Worm (Caenorhabditis elegans) whole organism, late embryonic: ENCODE data around the gene Y79H2A.3.

Experiments used
- F13H6.1 ChIP-seq: sonication (generic microtip); optimal IDR thresholded peaks from 2 replicates; lab custom pipeline; 2016; ENCODE audit warnings: missing genetic modification characterization, missing compliant biosample characterization
- K02D7.2 ChIP-seq: sonication (generic microtip); optimal IDR thresholded peaks from 2 replicates; lab custom pipeline; 2017; ENCODE audit warnings: mild to moderate bottlenecking, missing genetic modification characterization, missing compliant biosample characterization
- T23F11.4 ChIP-seq: fragments of 200-800 bp; sonication (Bioruptor generic); optimal IDR thresholded peaks from 2 replicates; lab custom pipeline; 2018; ENCODE audit warnings: mild to moderate bottlenecking, missing genetic modification characterization, missing compliant biosample characterization
- Y22D7AL.16 ChIP-seq: sonication (generic microtip); optimal IDR thresholded peaks from 2 replicates; lab custom pipeline; 2016; ENCODE audit warnings: missing genetic modification characterization, missing compliant biosample characterization
- ahr-1 ChIP-seq: sonication (generic microtip); optimal IDR thresholded peaks from 2 replicates; lab custom pipeline; 2016; ENCODE audit warnings: missing genetic modification characterization, missing compliant biosample characterization
- ceh-24 ChIP-seq: sonication (generic microtip); optimal IDR thresholded peaks from 2 replicates; lab custom pipeline; 2016; ENCODE audit warnings: mild to moderate bottlenecking, missing genetic modification characterization, missing compliant biosample characterization
- ceh-30 ChIP-seq: fragments of 150-350 bp; optimal IDR thresholded peaks from 2 replicates; lab custom pipeline; 2014; ENCODE audit warnings: missing biosample characterization, missing genetic modification characterization
- ceh-31 ChIP-seq: sonication (generic microtip); optimal IDR thresholded peaks from 2 replicates; lab custom pipeline; 2016; ENCODE audit warnings: missing genetic modification characterization, missing compliant biosample characterization
- ceh-34 ChIP-seq: sonication (generic microtip); optimal IDR thresholded peaks from 2 replicates; lab custom pipeline; 2016; ENCODE audit warnings: mild to moderate bottlenecking, missing genetic modification characterization, missing compliant biosample characterization
- che-1 ChIP-seq: sonication (generic microtip); optimal IDR thresholded peaks from 2 replicates; lab custom pipeline; 2016; ENCODE audit warnings: mild to moderate bottlenecking, missing genetic modification characterization, missing compliant biosample characterization
- dve-1 ChIP-seq: sonication (generic microtip); optimal IDR thresholded peaks from 2 replicates; lab custom pipeline; 2017; ENCODE audit warnings: antibody characterized with exemption, mild to moderate bottlenecking, missing genetic modification characterization, missing compliant biosample characterization
- elt-2 ChIP-seq: sonication (generic microtip); optimal IDR thresholded peaks from 2 replicates; lab custom pipeline; 2016; ENCODE audit warnings: missing genetic modification reagents, missing genetic modification characterization, missing compliant biosample characterization
- elt-4 ChIP-seq: sonication (generic microtip); optimal IDR thresholded peaks from 2 replicates; lab custom pipeline; 2016; ENCODE audit warnings: missing genetic modification characterization, missing compliant biosample characterization
- eyg-1 ChIP-seq: sonication (generic microtip); optimal IDR thresholded peaks from 2 replicates; lab custom pipeline; 2016; ENCODE audit warnings: missing genotype, missing genetic modification characterization, missing compliant biosample characterization
- fkh-10 ChIP-seq: fragments of 150-350 bp; optimal IDR thresholded peaks from 2 replicates; lab custom pipeline; 2014; ENCODE audit warnings: missing biosample characterization, missing genetic modification reagents, missing genetic modification characterization
- gmeb-2 ChIP-seq: sonication (generic microtip); optimal IDR thresholded peaks from 2 replicates; lab custom pipeline; 2016; ENCODE audit warnings: missing genetic modification characterization, inconsistent platforms, missing compliant biosample characterization
- hlh-13 ChIP-seq: fragments of 200-800 bp; sonication (Bioruptor generic); optimal IDR thresholded peaks from 2 replicates; lab custom pipeline; 2018; ENCODE audit warnings: mild to moderate bottlenecking, missing genetic modification characterization, missing compliant biosample characterization
- hlh-15 ChIP-seq: sonication (generic microtip); optimal IDR thresholded peaks from 2 replicates; lab custom pipeline; 2016; ENCODE audit warnings: missing genetic modification characterization, missing compliant biosample characterization
- hlh-30 ChIP-seq: sonication (generic microtip); optimal IDR thresholded peaks from 2 replicates; lab custom pipeline; 2017; ENCODE audit warnings: antibody characterized with exemption, missing genetic modification characterization, missing compliant biosample characterization; ENCODE audit not compliant: insufficient read depth
- hlh-6 ChIP-seq: sonication (generic microtip); optimal IDR thresholded peaks from 2 replicates; lab custom pipeline; 2016; ENCODE audit warnings: missing genotype, missing genetic modification characterization, missing compliant biosample characterization
- hlh-8 ChIP-seq: sonication (generic microtip); optimal IDR thresholded peaks from 2 replicates; lab custom pipeline; 2016; ENCODE audit warnings: missing genotype, missing genetic modification characterization, missing compliant biosample characterization
- lim-6 ChIP-seq: sonication (generic microtip); optimal IDR thresholded peaks from 2 replicates; lab custom pipeline; 2016; ENCODE audit warnings: missing genetic modification characterization, missing compliant biosample characterization
- mec-3 ChIP-seq: sonication (generic microtip); optimal IDR thresholded peaks from 2 replicates; lab custom pipeline; 2016; ENCODE audit warnings: borderline replicate concordance, missing genetic modification characterization, missing compliant biosample characterization
- nfya-1 ChIP-seq: sonication (generic microtip); optimal IDR thresholded peaks from 2 replicates; lab custom pipeline; 2017; ENCODE audit warnings: missing genetic modification characterization, mild to moderate bottlenecking, missing compliant biosample characterization, antibody characterized with exemption, moderate library complexity
- npax-4 ChIP-seq: sonication (generic microtip); optimal IDR thresholded peaks from 2 replicates; lab custom pipeline; 2016; ENCODE audit warnings: missing genetic modification characterization, missing compliant biosample characterization
- pag-3 ChIP-seq: sonication (generic microtip); optimal IDR thresholded peaks from 2 replicates; lab custom pipeline; 2016; ENCODE audit warnings: missing compliant biosample characterization, missing genetic modification characterization, borderline replicate concordance
- pha-4 ChIP-seq: fragments of 150-350 bp; optimal IDR thresholded peaks from 2 replicates; lab custom pipeline; 2018; ENCODE audit warnings: missing biosample characterization, missing genetic modification reagents, missing genetic modification characterization
- sox-2 ChIP-seq: fragments of 200-800 bp; sonication (Bioruptor generic); IDR thresholded peaks from 2 replicates; pipeline ENCODE4 v1.3.6; 2022; ENCODE audit warnings: missing genetic modification reagents, missing genetic modification characterization, missing compliant biosample characterization
- sox-4 ChIP-seq: sonication (generic microtip); optimal IDR thresholded peaks from 2 replicates; lab custom pipeline; 2017; ENCODE audit warnings: mild to moderate bottlenecking, missing genetic modification characterization, inconsistent platforms, missing compliant biosample characterization
- tbx-2 ChIP-seq: sonication (generic microtip); optimal IDR thresholded peaks from 2 replicates; lab custom pipeline; 2016; ENCODE audit warnings: missing genetic modification characterization, missing compliant biosample characterization
- tbx-7 ChIP-seq: sonication (generic microtip); optimal IDR thresholded peaks from 2 replicates; lab custom pipeline; 2016; ENCODE audit warnings: missing genotype, missing genetic modification characterization, missing compliant biosample characterization
- unc-55 ChIP-seq: sonication (generic microtip); optimal IDR thresholded peaks from 2 replicates; lab custom pipeline; 2017; ENCODE audit warnings: missing biosample characterization, missing genetic modification reagents, missing genetic modification characterization

The Y79H2A.3 gene

ce11 chrIII:12052206-12052605 is at the start of gene Y79H2A.3:
Gene Y79H2A.3 (minus strand): TSS chrIII:12052306.
- no peak for TF ChIP-seq elt-4 (tag; lab: Kevin White, UChicago)
- TF ChIP-seq hlh-13 (GFP tag; lab: Kevin White, UChicago): no peak
- TF ChIP-seq sox-4 (tag; lab: Kevin White, UChicago): no peak
- no peak for TF ChIP-seq mec-3 (tag; lab: Kevin White, UChicago)
- no peak for TF ChIP-seq unc-55 (GFP tag; lab: Kevin White, UChicago)
- TF ChIP-seq T23F11.4: no peak
- no peak for TF ChIP-seq elt-2 (tag; lab: Kevin White, UChicago)

DNA sequence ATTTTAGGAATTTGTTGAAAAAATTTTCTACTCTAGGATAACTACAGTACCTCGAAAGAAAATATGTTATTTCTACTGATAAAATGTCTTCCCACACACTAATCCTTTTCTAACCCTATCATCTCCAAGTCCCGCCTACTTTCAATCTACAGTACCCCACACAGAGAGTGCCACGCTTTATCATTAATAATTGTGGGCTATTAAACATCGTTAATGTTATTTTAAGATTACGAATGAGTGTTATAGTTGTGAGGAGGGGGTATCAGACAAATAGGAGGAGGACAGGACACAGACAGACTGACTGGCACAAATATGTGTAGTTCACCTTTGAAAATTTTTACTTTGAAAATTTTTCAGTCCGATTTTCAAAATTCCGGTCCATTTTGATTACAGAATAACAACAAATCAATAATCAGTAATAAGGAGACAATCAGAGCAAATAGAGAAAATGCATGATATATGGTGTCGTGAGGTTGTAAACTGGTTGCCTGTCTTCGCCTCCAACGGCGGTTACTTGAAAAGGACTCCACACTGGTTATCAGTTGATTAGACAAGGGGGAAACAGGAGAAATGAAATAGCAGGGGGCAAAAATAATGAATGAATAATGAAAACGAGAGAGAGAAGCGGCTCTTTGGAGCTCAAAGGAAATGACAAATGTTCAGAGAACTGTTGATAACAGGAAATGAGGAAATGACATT is 42.2 kb upstream of the Y79H2A.3 start:
- TF ChIP-seq elt-2 (tag; lab: Kevin White, UChicago) (peak; percentile 1), eyg-1 (no peak)
- TF ChIP-seq, all 69 proteins: peak for 1

- TF ChIP-seq ceh-31 (tag; lab: Kevin White, UChicago) (no peak), ceh-34 (tag; lab: Kevin White, UChicago) (no peak), Y22D7AL.16 (no peak), hlh-15 (no peak), che-1 (tag; lab: Kevin White, UChicago) (no peak), lim-6 (no peak), hlh-8 (no peak), K02D7.2 (no peak), sox-2 (no peak), npax-4 (tag; lab: Kevin White, UChicago) (no peak), ahr-1 (no peak), tbx-7 (tag; lab: Kevin White, UChicago) (no peak), ceh-30 (tag; lab: Kevin White, UChicago) (no peak)
Observed at ce11 chrIII:12092595-12092994, 40.5 kb upstream of the Y79H2A.3 start.

ce11 chrIII:12087564-12087963 is 35.5 kb upstream of the Y79H2A.3 start:
- TF ChIP-seq elt-2 (tag; lab: Kevin White, UChicago): peak; percentile 61
- no peak for TF ChIP-seq hlh-6 (tag; lab: Kevin White, UChicago)

ce11 chrIII:12084749-12085307 is 32.7 kb upstream of the Y79H2A.3 start:
- TF ChIP-seq sox-2 (no peak), nfya-1 (tag; lab: Kevin White, UChicago) (peak; percentile 92), elt-2 (tag; lab: Kevin White, UChicago) (peak; percentile 14), ceh-24 (tag; lab: Kevin White, UChicago) (no peak), tbx-2 (tag; lab: Kevin White, UChicago) (peak; percentile 2)

ce11 chrIII:12084216-12084615 is 32.1 kb upstream of the Y79H2A.3 start, which contains the start of gene nob-1:
Gene nob-1 (minus strand): TSS chrIII:12084316.
- TF ChIP-seq fkh-10 (no peak), lim-6 (no peak), dve-1 (tag; lab: Kevin White, UChicago) (no peak), tbx-2 (tag; lab: Kevin White, UChicago) (no peak), gmeb-2 (tag; lab: Kevin White, UChicago) (no peak), F13H6.1 (tag; lab: Kevin White, UChicago) (no peak), T23F11.4 (no peak), ceh-24 (tag; lab: Kevin White, UChicago) (no peak), pha-4 (tag; lab: Kevin White, UChicago) (no peak), hlh-13 (GFP tag; lab: Kevin White, UChicago) (no peak), pag-3 (no peak), hlh-30 (tag; lab: Kevin White, UChicago) (no peak), mec-3 (tag; lab: Kevin White, UChicago) (no peak)
